Worm (Caenorhabditis elegans): ENCODE data around the gene Y45F10B.59.

DNA sequence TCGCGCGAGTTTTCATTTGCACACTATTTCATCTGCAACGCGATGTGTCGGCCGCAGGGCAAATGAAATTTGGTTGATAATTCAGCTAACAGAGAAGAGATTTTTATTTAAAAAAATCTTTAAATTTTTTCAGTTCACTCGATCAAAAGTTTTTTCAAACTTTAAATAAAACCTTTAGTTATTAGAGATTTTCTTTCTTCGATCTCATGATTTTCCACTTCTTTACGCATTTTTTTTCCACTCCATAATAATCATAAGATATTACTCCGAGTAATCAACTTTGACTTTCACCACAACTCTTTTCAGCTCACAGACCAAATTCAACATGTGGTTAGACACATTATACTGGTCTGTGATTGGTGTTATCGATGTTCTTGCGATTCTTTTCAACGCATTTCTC lies 27.7 kb upstream of the Y45F10B.59 start, which contains the start of gene srd-10:
- TF ChIP-seq vab-7 (GFP tag; IDR thresholded peaks at IDR 0.05) (no peak), F49E8.2 (tag; optimal IDR thresholded peaks at IDR 0.05; ENCODE audit: borderline replicate concordance) (no peak), nhr-6 (tag; optimal IDR thresholded peaks at IDR 0.05) (no peak), aha-1 (tag) (peak; percentile 46)
